Worm (Caenorhabditis elegans) whole organism, L4 larva: ENCODE data around the gene cnnm-1.

Source experiments
- ceh-82 ChIP-seq: sonication (generic microtip); optimal IDR thresholded peaks from 2 replicates; lab custom pipeline; 2017; ENCODE audit warnings: missing biosample characterization, missing genetic modification characterization
- dve-1 ChIP-seq: sonication (generic microtip); optimal IDR thresholded peaks from 2 replicates; lab custom pipeline; 2017; ENCODE audit warnings: antibody characterized with exemption, mild to moderate bottlenecking, missing genetic modification characterization, missing compliant biosample characterization; ENCODE audit not compliant: insufficient read depth
- egl-27 ChIP-seq: sonication (generic microtip); optimal IDR thresholded peaks from 3 replicates; lab custom pipeline; 2017; ENCODE audit warnings: missing biosample characterization, missing genetic modification reagents, missing genetic modification characterization
- fos-1 ChIP-seq: fragments of 150-350 bp; optimal IDR thresholded peaks from 2 replicates; lab custom pipeline; 2014; ENCODE audit warnings: missing biosample characterization, missing genetic modification characterization
- jun-1 ChIP-seq: fragments of 150-350 bp; optimal IDR thresholded peaks from 2 replicates; lab custom pipeline; 2014; ENCODE audit warnings: missing biosample characterization, missing genetic modification reagents, missing genetic modification characterization
- nhr-28 ChIP-seq: fragments of 150-350 bp; optimal IDR thresholded peaks from 2 replicates; lab custom pipeline; 2014; ENCODE audit warnings: missing biosample characterization, missing genetic modification characterization

DNA sequence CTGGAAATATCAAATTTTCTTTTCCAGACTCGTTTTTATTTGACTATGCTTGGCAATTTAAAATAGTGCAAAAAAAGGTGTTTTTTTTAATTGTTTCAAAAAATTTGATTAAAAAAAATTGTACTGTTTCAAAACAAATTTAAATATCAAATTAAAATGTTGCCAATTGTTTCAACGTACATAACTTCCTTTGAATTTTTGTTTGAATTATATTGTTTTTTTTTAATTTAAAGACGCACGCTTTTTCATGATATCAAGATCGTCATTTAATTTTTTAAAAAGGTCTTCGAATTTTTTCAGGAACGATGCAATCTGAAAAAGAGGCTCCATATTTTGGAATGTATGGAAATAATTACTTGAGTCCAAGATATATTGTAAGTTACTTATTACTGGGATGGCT is 16.8 kb upstream of the cnnm-1 start, which contains the start of gene Y116A8B.4:
- TF ChIP-seq ceh-82 (tag; lab: Kevin White, UChicago), result no peak
- TF ChIP-seq fos-1 (tag; lab: Kevin White, UChicago), result no peak
- no peak for TF ChIP-seq nhr-28 (tag; lab: Kevin White, UChicago)
- TF ChIP-seq dve-1, result no peak
- TF ChIP-seq jun-1 (tag; lab: Kevin White, UChicago), result no peak
- no peak for TF ChIP-seq egl-27 (tag; lab: Kevin White, UChicago)
